Fruit fly (Drosophila melanogaster) whole organism, embryonic: Measurements from ENCODE around the gene VhaAC45RP.

Source experiments
- Abd-B ChIP-seq: fragments of 200-800 bp; sonication (Bioruptor generic); optimal IDR thresholded peaks from 2 replicates; lab custom pipeline; 2018; ENCODE audit warnings: missing biosample characterization, mild to moderate bottlenecking, missing genetic modification characterization, moderate library complexity
- CG10209 ChIP-seq: fragments of 200-800 bp; sonication (Bioruptor generic); optimal IDR thresholded peaks from 3 replicates; lab custom pipeline; 2017; ENCODE audit warnings: missing biosample characterization, mild to moderate bottlenecking, missing genetic modification characterization, missing genetic modification reagents
- CG10979 ChIP-seq: fragments of 200-800 bp; sonication (Bioruptor generic); optimal IDR thresholded peaks from 2 replicates; lab custom pipeline; 2018; ENCODE audit warnings: missing biosample characterization, mild to moderate bottlenecking, missing genetic modification characterization, moderate library complexity
- CG11695 ChIP-seq: fragments of 200-800 bp; sonication (Bioruptor generic); IDR thresholded peaks from 3 replicates; pipeline ENCODE4 v1.3.6; 2022; ENCODE audit warnings: missing biosample characterization, missing genetic modification characterization
- CG12219 ChIP-seq: fragments of 200-800 bp; sonication (Bioruptor generic); optimal IDR thresholded peaks from 3 replicates; lab custom pipeline; 2018; ENCODE audit warnings: missing biosample characterization, mild to moderate bottlenecking, missing genetic modification characterization
- CG15479 ChIP-seq: fragments of 200-800 bp; sonication (Bioruptor generic); optimal IDR thresholded peaks from 3 replicates; lab custom pipeline; 2019; ENCODE audit warnings: missing biosample characterization, mild to moderate bottlenecking, missing genetic modification characterization, moderate library complexity
- CG17186 ChIP-seq: fragments of 200-800 bp; sonication (Bioruptor generic); optimal IDR thresholded peaks from 3 replicates; lab custom pipeline; 2017; ENCODE audit warnings: missing biosample characterization, missing genetic modification reagents, missing genetic modification characterization
- CG17361 ChIP-seq: fragments of 200-800 bp; sonication (Bioruptor generic); IDR thresholded peaks from 3 replicates; pipeline ENCODE4 v1.3.6; 2022; ENCODE audit warnings: missing biosample characterization, missing genetic modification characterization
- CG17829 ChIP-seq: fragments of 200-800 bp; optimal IDR thresholded peaks from 2 replicates; lab custom pipeline; 2019; ENCODE audit warnings: missing biosample characterization, mild to moderate bottlenecking, missing genetic modification characterization, moderate library complexity
- CG18262 ChIP-seq: fragments of 200-800 bp; optimal IDR thresholded peaks from 3 replicates; lab custom pipeline; 2019; ENCODE audit warnings: missing biosample characterization, mild to moderate bottlenecking, missing genetic modification characterization, moderate library complexity
- CG18599 ChIP-seq: fragments of 200-800 bp; sonication (Bioruptor generic); optimal IDR thresholded peaks from 3 replicates; lab custom pipeline; 2017; ENCODE audit warnings: missing biosample characterization, missing genetic modification characterization, mild to moderate bottlenecking, moderate library complexity, missing genetic modification reagents
- CG31441 ChIP-seq: fragments of 200-800 bp; sonication (Bioruptor generic); IDR thresholded peaks from 2 replicates; pipeline ENCODE4 v1.3.6; 2022; ENCODE audit warnings: missing biosample characterization, missing genetic modification characterization
- CG32772 ChIP-seq: fragments of 200-800 bp; sonication (Bioruptor generic); IDR thresholded peaks from 2 replicates; pipeline ENCODE4 v1.3.6; 2022; ENCODE audit warnings: missing biosample characterization, missing genetic modification characterization
- CG7987 ChIP-seq: fragments of 200-800 bp; sonication (Bioruptor generic); optimal IDR thresholded peaks from 2 replicates; lab custom pipeline; 2018; ENCODE audit warnings: missing biosample characterization, mild to moderate bottlenecking, missing genetic modification characterization, moderate library complexity
- CG9609 ChIP-seq: fragments of 200-800 bp; sonication (Bioruptor generic); optimal IDR thresholded peaks from 3 replicates; lab custom pipeline; 2016; ENCODE audit warnings: missing biosample characterization, missing genetic modification characterization
- CG9932 ChIP-seq: fragments of 200-800 bp; sonication (Bioruptor generic); IDR thresholded peaks from 2 replicates; pipeline ENCODE4 v1.3.6; 2022; ENCODE audit warnings: missing biosample characterization, missing genetic modification characterization
- CoRest ChIP-seq: fragments of 200-800 bp; sonication (Bioruptor generic); optimal IDR thresholded peaks from 3 replicates; lab custom pipeline; 2018; ENCODE audit warnings: missing biosample characterization, mild to moderate bottlenecking, missing genetic modification characterization, moderate library complexity
- ERR ChIP-seq: fragments of 200-800 bp; sonication (Bioruptor generic); optimal IDR thresholded peaks from 2 replicates; lab custom pipeline; 2016; ENCODE audit warnings: missing biosample characterization, missing genetic modification characterization
- Eip74EF ChIP-seq, 2 experiments: fragments of 200-800 bp in 1 of 2; fragments of >200 bp in 1 of 2; sonication (Bioruptor generic) in 1 of 2; optimal IDR thresholded peaks; 2 replicates each; lab custom pipeline; 2017 to 2019; ENCODE audit warnings: missing biosample characterization in 2 of 2, missing genetic modification characterization in 2 of 2, mild to moderate bottlenecking in 1 of 2, moderate library complexity in 1 of 2
- HLH3B ChIP-seq: fragments of 200-800 bp; sonication (Bioruptor generic); IDR thresholded peaks from 2 replicates; pipeline ENCODE4 v1.3.6; 2022; ENCODE audit warnings: missing biosample characterization, missing genetic modification characterization
- Hr78 ChIP-seq, 2 experiments: fragments of 200-800 bp in 1 of 2; fragments of >200 bp in 1 of 2; sonication (Bioruptor generic) in 1 of 2; optimal IDR thresholded peaks; 2 replicates each; lab custom pipeline; 2017 to 2019; ENCODE audit warnings: missing biosample characterization in 2 of 2, missing genetic modification characterization in 2 of 2, mild to moderate bottlenecking in 1 of 2, moderate library complexity in 1 of 2
- Hsf ChIP-seq: fragments of 200-800 bp; sonication (Bioruptor generic); optimal IDR thresholded peaks from 3 replicates; lab custom pipeline; 2016; ENCODE audit warnings: missing biosample characterization, missing genetic modification characterization
- Med ChIP-seq: fragments of 200-800 bp; sonication (Bioruptor generic); peaks from one replicate; lab custom pipeline; 2016; ENCODE audit warnings: missing biosample characterization, missing genetic modification characterization, mild to moderate bottlenecking, inconsistent platforms, moderate library complexity
- Mes4 ChIP-seq: fragments of 200-800 bp; sonication (Bioruptor generic); optimal IDR thresholded peaks from 2 replicates; lab custom pipeline; 2016; ENCODE audit warnings: missing biosample characterization, missing genetic modification characterization
- Optix ChIP-seq: fragments of 200-800 bp; sonication (Bioruptor generic); IDR thresholded peaks from 3 replicates; pipeline ENCODE4 v1.3.6; 2022; ENCODE audit warnings: missing biosample characterization, missing genetic modification characterization
- Usf ChIP-seq: fragments of 200-800 bp; sonication (Bioruptor generic); optimal IDR thresholded peaks from 2 replicates; lab custom pipeline; 2017; ENCODE audit warnings: missing genotype, missing biosample characterization, missing genetic modification characterization
- al ChIP-seq: fragments of 200-800 bp; sonication (Bioruptor generic); IDR thresholded peaks from 2 replicates; pipeline ENCODE4 v1.3.6; 2022; ENCODE audit warnings: missing biosample characterization, missing genetic modification characterization
- bcd ChIP-seq: fragments of 200-800 bp; sonication (Bioruptor generic); optimal IDR thresholded peaks from 2 replicates; lab custom pipeline; 2017; ENCODE audit warnings: missing biosample characterization, mild to moderate bottlenecking, missing genetic modification characterization
- btn ChIP-seq: fragments of 200-800 bp; sonication (Bioruptor generic); optimal IDR thresholded peaks from 2 replicates; lab custom pipeline; 2016; ENCODE audit warnings: missing biosample characterization, missing genetic modification characterization
- cato ChIP-seq: fragments of 200-800 bp; sonication (Bioruptor generic); optimal IDR thresholded peaks from 2 replicates; lab custom pipeline; 2016; ENCODE audit warnings: missing biosample characterization, missing genetic modification characterization, borderline replicate concordance
- chinmo ChIP-seq: fragments of 200-800 bp; sonication (Bioruptor generic); IDR thresholded peaks from 4 replicates; pipeline ENCODE4 v1.3.6; 2022; ENCODE audit warnings: missing biosample characterization, missing genetic modification characterization; ENCODE audit not compliant: partially characterized antibody
- chm ChIP-seq: fragments of 200-800 bp; sonication (Bioruptor generic); IDR thresholded peaks from 2 replicates; pipeline ENCODE4 v1.3.6; 2022; ENCODE audit warnings: missing biosample characterization, missing genetic modification characterization
- cwo ChIP-seq: fragments of 200-800 bp; sonication (Bioruptor generic); optimal IDR thresholded peaks from 3 replicates; lab custom pipeline; 2017; ENCODE audit warnings: missing biosample characterization, missing genetic modification characterization, mild to moderate bottlenecking, moderate library complexity, missing genetic modification reagents
- dm ChIP-seq: fragments of 200-800 bp; sonication (Bioruptor generic); optimal IDR thresholded peaks from 3 replicates; lab custom pipeline; 2016; ENCODE audit warnings: missing biosample characterization, missing genetic modification characterization
- ftz-f1 ChIP-seq: fragments of 200-800 bp; sonication (Bioruptor generic); optimal IDR thresholded peaks from 2 replicates; lab custom pipeline; 2016; ENCODE audit warnings: missing biosample characterization, missing genetic modification characterization
- gce ChIP-seq: fragments of 200-800 bp; sonication (Bioruptor generic); IDR thresholded peaks from 3 replicates; pipeline ENCODE4 v1.3.6; 2022; ENCODE audit warnings: missing biosample characterization, missing genetic modification characterization
- grau ChIP-seq: fragments of 200-800 bp; optimal IDR thresholded peaks from 3 replicates; lab custom pipeline; 2019; ENCODE audit warnings: missing biosample characterization, mild to moderate bottlenecking, missing genetic modification characterization, moderate library complexity
- grn ChIP-seq: fragments of 200-800 bp; sonication (Bioruptor generic); optimal IDR thresholded peaks from 3 replicates; lab custom pipeline; 2017; ENCODE audit warnings: missing biosample characterization, missing genetic modification characterization
- gsb-n ChIP-seq: fragments of 200-800 bp; sonication (Bioruptor generic); optimal IDR thresholded peaks from 3 replicates; lab custom pipeline; 2018; ENCODE audit warnings: missing biosample characterization, mild to moderate bottlenecking, missing genetic modification characterization
- hb ChIP-seq: fragments of 200-800 bp; sonication (Bioruptor generic); IDR thresholded peaks from 3 replicates; pipeline ENCODE4 v1.3.6; 2022; ENCODE audit warnings: missing biosample characterization, missing genetic modification characterization; ENCODE audit not compliant: partially characterized antibody
- lilli ChIP-seq: fragments of 200-800 bp; sonication (Bioruptor generic); optimal IDR thresholded peaks from 3 replicates; lab custom pipeline; 2016; ENCODE audit warnings: missing biosample characterization, missing genetic modification characterization
- org-1 ChIP-seq: fragments of 200-800 bp; sonication (Bioruptor generic); optimal IDR thresholded peaks from 2 replicates; lab custom pipeline; 2017; ENCODE audit warnings: missing biosample characterization, missing genetic modification characterization
- p53 ChIP-seq: fragments of 200-800 bp; sonication (Bioruptor generic); optimal IDR thresholded peaks from 2 replicates; lab custom pipeline; 2016; ENCODE audit warnings: missing biosample characterization, missing genetic modification characterization
- phol ChIP-seq: fragments of 200-800 bp; sonication (Bioruptor generic); optimal IDR thresholded peaks from 3 replicates; lab custom pipeline; 2018; ENCODE audit warnings: missing biosample characterization, mild to moderate bottlenecking, missing genetic modification characterization, moderate library complexity
- salm ChIP-seq: fragments of 200-800 bp; sonication (Bioruptor generic); optimal IDR thresholded peaks from 2 replicates; lab custom pipeline; 2018; ENCODE audit warnings: missing biosample characterization, mild to moderate bottlenecking, missing genetic modification characterization
- sim ChIP-seq: fragments of 200-800 bp; sonication (Bioruptor generic); IDR thresholded peaks from 2 replicates; pipeline ENCODE4 v1.3.6; 2022; ENCODE audit warnings: missing biosample characterization, missing genetic modification characterization
- slou ChIP-seq: fragments of 200-800 bp; sonication (Bioruptor generic); optimal IDR thresholded peaks from 3 replicates; lab custom pipeline; 2016; ENCODE audit warnings: missing biosample characterization, missing genetic modification characterization
- tio ChIP-seq: fragments of 200-800 bp; sonication (Bioruptor generic); optimal IDR thresholded peaks from 2 replicates; lab custom pipeline; 2017; ENCODE audit warnings: missing biosample characterization, missing genetic modification characterization, inconsistent platforms
- unpg ChIP-seq: fragments of 200-800 bp; sonication (Bioruptor generic); optimal IDR thresholded peaks from 3 replicates; lab custom pipeline; 2018; ENCODE audit warnings: missing biosample characterization, mild to moderate bottlenecking, missing genetic modification characterization, moderate library complexity
- zfh2 ChIP-seq: fragments of 200-800 bp; sonication (Bioruptor generic); optimal IDR thresholded peaks from 2 replicates; lab custom pipeline; 2016; ENCODE audit warnings: missing biosample characterization, missing genetic modification characterization

VhaAC45RP gene

DNA sequence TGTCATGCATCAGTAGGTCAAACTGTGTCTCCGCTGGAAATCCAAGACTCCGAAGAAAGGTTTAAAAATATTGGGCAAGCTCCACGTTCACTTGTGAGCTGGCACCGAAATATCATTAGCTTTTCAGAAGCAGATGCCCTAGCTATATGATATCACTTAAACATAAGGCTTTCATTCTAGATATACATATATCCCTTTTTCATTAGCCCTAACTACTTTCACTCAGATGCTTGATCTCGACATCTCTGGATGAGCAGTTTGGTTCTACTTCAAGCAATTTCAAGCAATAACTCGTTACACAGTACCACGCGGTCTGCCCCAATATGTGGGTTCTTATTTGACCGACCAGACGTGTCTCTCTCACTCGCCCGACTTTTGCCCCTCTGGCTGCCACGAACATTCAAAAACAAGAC lies 25.2 kb upstream of the VhaAC45RP start (continued):
- TF ChIP-seq lilli (GFP tag; lab: Kevin White, UChicago): peak; percentile 62
- no peak for TF ChIP-seq HLH3B (GFP tag; lab: Robert Waterston, UW)
- TF ChIP-seq CG11695 (GFP tag; lab: Robert Waterston, UW): 0 out of 3 replicates have a peak, but pooled peaks have one; percentile 34
- no peak for TF ChIP-seq CG18599
- peak; percentile 23 for TF ChIP-seq CG10209 (GFP tag; lab: Kevin White, UChicago)
- peak; percentile 31 for TF ChIP-seq Hsf (GFP tag; lab: Kevin White, UChicago)
- TF ChIP-seq CoRest: peak; percentile 63
- peak; percentile 48 for TF ChIP-seq CG9609 (GFP tag; lab: Kevin White, UChicago)
- TF ChIP-seq CG17361 (GFP tag; lab: Robert Waterston, UW): peak; percentile 83
- TF ChIP-seq CG9932: 0 out of 2 replicates have a peak, but pooled peaks have one; percentile 1
- peak; percentile 19 for TF ChIP-seq dm (GFP tag; lab: Kevin White, UChicago)
- peak; percentile 56 for TF ChIP-seq bcd (GFP tag; lab: Kevin White, UChicago)
- peak; percentile 29 for TF ChIP-seq phol (tag; lab: Kevin White, UChicago)
- peak; percentile 37 for TF ChIP-seq CG12219 (GFP tag; lab: Kevin White, UChicago)
- no peak for TF ChIP-seq chm (GFP tag; lab: Robert Waterston, UW)
- peak; percentile 4 for TF ChIP-seq unpg
- peak; percentile 53 for TF ChIP-seq grau (tag; lab: Kevin White, UChicago)
- TF ChIP-seq CG17829: peak; percentile 32
- TF ChIP-seq org-1: peak; percentile 55
- TF ChIP-seq Med: peak; percentile 92
- no peak for TF ChIP-seq Optix (GFP tag; lab: Robert Waterston, UW)
- no peak for TF ChIP-seq hb
- no peak for TF ChIP-seq chinmo
- TF ChIP-seq p53 (GFP tag; lab: Kevin White, UChicago): peak; percentile 10
- TF ChIP-seq CG15479 (GFP tag; lab: Kevin White, UChicago): no peak
- peak; percentile 35 for TF ChIP-seq Abd-B (GFP tag; lab: Kevin White, UChicago)
- TF ChIP-seq tio (GFP tag; lab: Kevin White, UChicago): peak; percentile 53
- TF ChIP-seq Usf (GFP tag; lab: Kevin White, UChicago): peak; percentile 7
- TF ChIP-seq al (GFP tag; lab: Robert Waterston, UW): 0 out of 2 replicates have a peak, but pooled peaks have one; percentile 38
- no peak for TF ChIP-seq CG17186
- TF ChIP-seq CG32772: no peak
- TF ChIP-seq btn: no peak
- TF ChIP-seq gsb-n: peak; percentile 27
- no peak for TF ChIP-seq salm
- TF ChIP-seq Hr78 (GFP tag; optimal IDR thresholded peaks at IDR 0.05; lab: Kevin White, UChicago): peak in 1 of 2 experiments; percentile 33
- peak; percentile 45; the same call in 1 of the 2 replicates for TF ChIP-seq CG31441 (GFP tag; lab: Robert Waterston, UW)
- no peak for TF ChIP-seq grn (GFP tag; lab: Kevin White, UChicago)
- peak; percentile 32 for TF ChIP-seq zfh2
- TF ChIP-seq CG7987: no peak
- no peak for TF ChIP-seq gce
- TF ChIP-seq CG10979 (tag; lab: Kevin White, UChicago): peak; percentile 36
- peak; percentile 50 for TF ChIP-seq Mes4 (GFP tag; lab: Kevin White, UChicago)
- no peak for TF ChIP-seq ftz-f1 (GFP tag; lab: Kevin White, UChicago)
- no peak for TF ChIP-seq cato
- peak; percentile 58 for TF ChIP-seq CG18262
- peak in 1 of 2 experiments; percentile 22 for TF ChIP-seq Eip74EF (GFP tag; optimal IDR thresholded peaks at IDR 0.05; lab: Kevin White, UChicago)
- peak; percentile 39 for TF ChIP-seq cwo (GFP tag; lab: Kevin White, UChicago)
- no peak for TF ChIP-seq ERR (GFP tag; lab: Kevin White, UChicago)
- peak; percentile 38 for TF ChIP-seq slou
- TF ChIP-seq sim: no peak
